Worm (Caenorhabditis elegans): ENCODE data around the gene T27A1.3.
A peak's percentile ranks its signal among the peaks of the same experiment; 100 is the strongest.
"Not testable (repeated sequence)": the region's sequence is repeated elsewhere in the genome, so short reads cannot be mapped to it uniquely, and the experiment has no call there.

The T27A1.3 gene

ce11 chrII:535226-535625 lies at the start of gene T27A1.3:
Gene T27A1.3 (plus strand): TSS chrII:535526.
- not testable (repeated sequence) for TF ChIP-seq ztf-11, hmg-11, nhr-237 (tag; optimal IDR thresholded peaks at IDR 0.05)

ce11 chrII:495124-495523 lies 40.2 kb upstream of the T27A1.3 start, which contains the start of gene sms-5:
Gene sms-5 (plus strand): TSS chrII:495424.
- TF ChIP-seq nhr-12 (tag; optimal IDR thresholded peaks at IDR 0.05) = no peak
- TF ChIP-seq nhr-76 (tag; optimal IDR thresholded peaks at IDR 0.05) = no peak
- TF ChIP-seq ztf-4 (tag; optimal IDR thresholded peaks at IDR 0.05) = no peak
- TF ChIP-seq R02D3.7 (tag; optimal IDR thresholded peaks at IDR 0.05) = no peak
- TF ChIP-seq nhr-25 (tag; optimal IDR thresholded peaks at IDR 0.05) = no peak
- no peak for TF ChIP-seq nhr-67 (tag; optimal IDR thresholded peaks at IDR 0.05)
- no peak for TF ChIP-seq ZK546.5 (tag; optimal IDR thresholded peaks at IDR 0.05)
- no peak for TF ChIP-seq daf-12 (tag; optimal IDR thresholded peaks at IDR 0.05)
- no peak for TF ChIP-seq nhr-77 (tag; optimal IDR thresholded peaks at IDR 0.05)
- no peak for TF ChIP-seq egl-5 (tag; optimal IDR thresholded peaks at IDR 0.05)
- TF ChIP-seq ama-1 (optimal IDR thresholded peaks at IDR 0.05) = no peak
- no peak for TF ChIP-seq lsy-12 (tag; optimal IDR thresholded peaks at IDR 0.05)
- TF ChIP-seq eor-1 (tag; optimal IDR thresholded peaks at IDR 0.05) = no peak
- no peak for TF ChIP-seq lin-15B (tag; optimal IDR thresholded peaks at IDR 0.05)

ce11 chrII:502638-503037 lies 32.7 kb upstream of the T27A1.3 start:
- TF ChIP-seq skn-1 (tag; optimal IDR thresholded peaks at IDR 0.05) (no peak), nhr-23 (tag; optimal IDR thresholded peaks at IDR 0.05) (no peak), zag-1 (tag; optimal IDR thresholded peaks at IDR 0.05) (no peak), mdl-1 (tag; optimal IDR thresholded peaks at IDR 0.05) (no peak), snpc-4 (tag; optimal IDR thresholded peaks at IDR 0.05) (no peak), jun-1 (tag; optimal IDR thresholded peaks at IDR 0.05) (no peak), nhr-67 (tag; optimal IDR thresholded peaks at IDR 0.05) (no peak), nhr-11 (tag; optimal IDR thresholded peaks at IDR 0.05) (no peak), ceh-9 (tag; optimal IDR thresholded peaks at IDR 0.05) (no peak)

ce11 chrII:506069-506468 lies 29.3 kb upstream of the T27A1.3 start:
- TF ChIP-seq ztf-4 (tag; optimal IDR thresholded peaks at IDR 0.05) = no peak
- TF ChIP-seq lsy-12 (tag; optimal IDR thresholded peaks at IDR 0.05) = peak; percentile 68
- TF ChIP-seq lin-15B (tag; optimal IDR thresholded peaks at IDR 0.05) = peak; percentile 53
- peak; percentile 48 for TF ChIP-seq nhr-23 (tag; optimal IDR thresholded peaks at IDR 0.05)
- TF ChIP-seq ceh-82 (tag; optimal IDR thresholded peaks at IDR 0.05) = peak; percentile 19
- TF ChIP-seq hmg-11 (tag; optimal IDR thresholded peaks at IDR 0.05) = peak; percentile 9
- no peak for TF ChIP-seq unc-62 (GFP tag; optimal IDR thresholded peaks at IDR 0.05)
- TF ChIP-seq nhr-11 (tag; optimal IDR thresholded peaks at IDR 0.05) = no peak
- peak; percentile 36 for TF ChIP-seq ceh-28 (tag; optimal IDR thresholded peaks at IDR 0.05)
- TF ChIP-seq nfya-1 (tag; optimal IDR thresholded peaks at IDR 0.05; ENCODE audit: insufficient read depth) = peak; percentile 25
- TF ChIP-seq lin-39 (tag; optimal IDR thresholded peaks at IDR 0.05) = no peak

ce11 chrII:508603-509002 lies 26.7 kb upstream of the T27A1.3 start:
- no peak for TF ChIP-seq ceh-9 (tag; optimal IDR thresholded peaks at IDR 0.05)
- TF ChIP-seq nhr-77 (tag; optimal IDR thresholded peaks at IDR 0.05) = no peak
- no peak for TF ChIP-seq nhr-67 (tag; optimal IDR thresholded peaks at IDR 0.05)

ce11 chrII:509230-509629 lies 26.1 kb upstream of the T27A1.3 start, which contains the start of gene srh-105:
Gene srh-105 (minus strand): TSS chrII:509330.
- TF ChIP-seq lsy-12 (tag; optimal IDR thresholded peaks at IDR 0.05) = no peak

- no peak for TF ChIP-seq sea-2 (GFP tag; optimal IDR thresholded peaks at IDR 0.05)
- no peak for TF ChIP-seq lsy-12 (tag; optimal IDR thresholded peaks at IDR 0.05)
- peak; percentile 70 for TF ChIP-seq elt-1 (tag; optimal IDR thresholded peaks at IDR 0.05)
- no peak for TF ChIP-seq ceh-9 (tag; optimal IDR thresholded peaks at IDR 0.05)
These were observed 23.4 kb upstream of the T27A1.3 start for ce11 chrII:511968-512367.

All from whole organism, L3 larva.